Worm (Caenorhabditis elegans): ENCODE measurements around the gene F58F12.2.

F58F12.2 gene

ce11 chrII:6343893-6344292, 43.9 kb downstream of the F58F12.2 start, which contains the start of gene txt-18:
Gene txt-18, plus strand, starts transcription at chrII:6344072.
- no peak for TF ChIP-seq mef-2 (tag; optimal IDR thresholded peaks at IDR 0.05)
- peak; percentile 45 for TF ChIP-seq dsc-1 (tag; optimal IDR thresholded peaks at IDR 0.05)
- TF ChIP-seq nhr-20 (tag; optimal IDR thresholded peaks at IDR 0.05) = peak; percentile 47
- TF ChIP-seq lin-14 (GFP tag; optimal IDR thresholded peaks at IDR 0.05) = peak; percentile 69
- no peak for TF ChIP-seq mdl-1 (tag; optimal IDR thresholded peaks at IDR 0.05)
- TF ChIP-seq ama-1 (optimal IDR thresholded peaks at IDR 0.05) = no peak
- no peak for TF ChIP-seq nhr-19 (GFP tag; conservative IDR thresholded peaks at IDR 0.05)
- peak; percentile 52 for TF ChIP-seq nhr-71 (tag; optimal IDR thresholded peaks at IDR 0.05)
- TF ChIP-seq egl-27 (tag; optimal IDR thresholded peaks at IDR 0.05) = no peak
- peak; percentile 1 for TF ChIP-seq swsn-7 (tag; optimal IDR thresholded peaks at IDR 0.05)
- peak; percentile 22 for TF ChIP-seq nhr-85 (tag)
- TF ChIP-seq snu-23 (GFP tag; optimal IDR thresholded peaks at IDR 0.05) = peak; percentile 51
- TF ChIP-seq lin-35 (GFP tag; optimal IDR thresholded peaks at IDR 0.05) = peak in 1 of 2 experiments; percentile 13
- TF ChIP-seq ztf-4 (tag; optimal IDR thresholded peaks at IDR 0.05) = no peak
- peak in 1 of 2 experiments; percentile 59 for TF ChIP-seq lsy-2 (tag; optimal IDR thresholded peaks at IDR 0.05)
- TF ChIP-seq lin-13 (GFP tag; optimal IDR thresholded peaks at IDR 0.05) = peak; percentile 23
- peak; percentile 19 for TF ChIP-seq nhr-47 (tag; optimal IDR thresholded peaks at IDR 0.05)
- peak in 1 of 6 experiments; percentile 32 for TF ChIP-seq elt-3 (tag; optimal IDR thresholded peaks at IDR 0.05)
- peak; percentile 4 for TF ChIP-seq rnt-1 (tag; optimal IDR thresholded peaks at IDR 0.05)
- TF ChIP-seq efl-1 (optimal IDR thresholded peaks at IDR 0.05) = peak; percentile 9 to 13
- no peak for TF ChIP-seq efl-1 (GFP tag; optimal IDR thresholded peaks at IDR 0.05 in 1 of 2)
- TF ChIP-seq blmp-1 (tag; optimal IDR thresholded peaks at IDR 0.05) = peak; percentile 90

ce11 chrII:6342455-6342854, 45.4 kb downstream of the F58F12.2 start:
- TF ChIP-seq efl-3 (GFP tag; optimal IDR thresholded peaks at IDR 0.05) = no peak
- TF ChIP-seq nhr-77 (tag; optimal IDR thresholded peaks at IDR 0.05) = peak; percentile 5
- peak; percentile 36 for TF ChIP-seq nhr-47 (tag; optimal IDR thresholded peaks at IDR 0.05)
- peak; percentile 96 for TF ChIP-seq fkh-8 (tag; optimal IDR thresholded peaks at IDR 0.05)
- no peak for TF ChIP-seq grh-1 (GFP tag; IDR thresholded peaks at IDR 0.05)
- no peak for TF ChIP-seq tlp-1 (tag; optimal IDR thresholded peaks at IDR 0.05)
- TF ChIP-seq mef-2 (tag; optimal IDR thresholded peaks at IDR 0.05) = no peak
- peak; percentile 4 for TF ChIP-seq snu-23 (GFP tag; optimal IDR thresholded peaks at IDR 0.05)
- peak; percentile 74 for TF ChIP-seq dsc-1 (tag; optimal IDR thresholded peaks at IDR 0.05)
- TF ChIP-seq nhr-71 (tag; optimal IDR thresholded peaks at IDR 0.05) = peak; percentile 64
- peak; percentile 9 for TF ChIP-seq nhr-20 (tag; optimal IDR thresholded peaks at IDR 0.05)
- TF ChIP-seq hlh-17 (GFP tag; optimal IDR thresholded peaks at IDR 0.05; ENCODE audit: borderline replicate concordance) = no peak
- peak; percentile 24 for TF ChIP-seq lin-14 (GFP tag; optimal IDR thresholded peaks at IDR 0.05)
- no peak for TF ChIP-seq nhr-85 (tag)
- TF ChIP-seq hlh-4 (tag; optimal IDR thresholded peaks at IDR 0.05) = no peak
- no peak for TF ChIP-seq lin-35 (GFP tag; optimal IDR thresholded peaks at IDR 0.05)
- no peak for TF ChIP-seq sptf-1 (tag; optimal IDR thresholded peaks at IDR 0.05)
- no peak for TF ChIP-seq blmp-1 (tag; optimal IDR thresholded peaks at IDR 0.05)
- TF ChIP-seq nhr-84 (tag; optimal IDR thresholded peaks at IDR 0.05) = no peak
- TF ChIP-seq nhr-11 (tag; optimal IDR thresholded peaks at IDR 0.05) = no peak
- no peak for TF ChIP-seq vab-15 (tag; optimal IDR thresholded peaks at IDR 0.05)
- TF ChIP-seq rnt-1 (tag; optimal IDR thresholded peaks at IDR 0.05) = no peak
- no peak for TF ChIP-seq mep-1 (tag; optimal IDR thresholded peaks at IDR 0.05)
- TF ChIP-seq ces-1 (GFP tag; optimal IDR thresholded peaks at IDR 0.05) = no peak
- TF ChIP-seq ceh-90 (tag; optimal IDR thresholded peaks at IDR 0.05) = no peak
- TF ChIP-seq ceh-8 (GFP tag; optimal IDR thresholded peaks at IDR 0.05) = no peak

- TF ChIP-seq blmp-1 (tag; optimal IDR thresholded peaks at IDR 0.05) (peak; percentile 79), dsc-1 (tag; optimal IDR thresholded peaks at IDR 0.05) (no peak), lin-14 (GFP tag; optimal IDR thresholded peaks at IDR 0.05) (peak; percentile 18), nhr-85 (tag) (peak; percentile 14), lin-15B (tag; optimal IDR thresholded peaks at IDR 0.05) (no peak), egl-13 (tag; optimal IDR thresholded peaks at IDR 0.05) (no peak)
Observed at ce11 chrII:6341076-6341475, 46.8 kb downstream of the F58F12.2 start.
